Worm (Caenorhabditis elegans): Measurements from ENCODE around the gene npr-15.

DNA sequence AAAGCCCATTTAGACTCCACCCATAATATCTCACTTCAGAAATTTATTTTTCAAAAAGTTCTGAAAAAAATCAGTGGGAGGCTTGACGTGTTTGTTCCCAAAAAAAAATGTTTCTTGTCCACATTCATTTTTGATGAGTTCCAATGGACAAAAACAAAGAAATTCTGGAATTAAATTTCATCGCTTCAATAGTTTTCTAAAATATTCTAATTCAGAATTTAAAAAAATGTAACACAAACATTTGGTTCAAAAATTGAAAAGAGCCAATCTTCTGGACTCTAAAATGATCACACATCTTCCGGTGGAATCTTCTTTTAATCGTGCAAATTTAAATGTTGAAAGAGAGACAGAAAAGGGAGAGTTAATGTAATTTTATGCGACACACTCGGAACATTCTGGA is 2.0 kb downstream of the npr-15 start:
- TF ChIP-seq ztf-23 (GFP tag; IDR thresholded peaks at IDR 0.05) = no peak
- TF ChIP-seq ztf-29 (GFP tag; IDR thresholded peaks at IDR 0.05) = no peak
- TF ChIP-seq T22C8.4 (GFP tag; IDR thresholded peaks at IDR 0.05) = no peak
- TF ChIP-seq flt-1 (GFP tag; IDR thresholded peaks at IDR 0.05) = no peak
- no peak for TF ChIP-seq tab-1 (GFP tag; IDR thresholded peaks at IDR 0.05)
- TF ChIP-seq klf-2 (GFP tag; conservative IDR thresholded peaks at IDR 0.05) = no peak
- TF ChIP-seq med-1 (GFP tag; optimal IDR thresholded peaks at IDR 0.05; ENCODE audit: insufficient read depth) = no peak

Data from whole organism, midembryonic.